Fruit fly (Drosophila melanogaster): ENCODE measurements around the gene Mybbp1A.

- TF ChIP-seq kay (GFP tag; ENCODE audit: borderline replicate concordance) (no peak), CG14711 (tag; optimal IDR thresholded peaks at IDR 0.05) (no peak), tj (GFP tag; optimal IDR thresholded peaks at IDR 0.05) (no peak), cnc (optimal IDR thresholded peaks at IDR 0.05) (no peak), CG7101 (tag; optimal IDR thresholded peaks at IDR 0.05) (no peak), CG1620 (GFP tag; optimal IDR thresholded peaks at IDR 0.05) (no peak), cic (GFP tag; optimal IDR thresholded peaks at IDR 0.05) (no peak), ovo (GFP tag; optimal IDR thresholded peaks at IDR 0.05) (no peak), CG5204 (GFP tag; optimal IDR thresholded peaks at IDR 0.05) (no peak)
Observed at dm6 chrX:580635-581034, 48.9 kb upstream of the Mybbp1A start.
